Worm (Caenorhabditis elegans) whole organism, young adult: Measurements from ENCODE around the gene sec-6.

Source experiments
- B0019.2 ChIP-seq: fragments of 200-800 bp; sonication (Bioruptor generic); conservative IDR thresholded peaks from 2 replicates; pipeline ENCODE4 v1.3.6; 2022; ENCODE audit warnings: missing genetic modification reagents, missing genetic modification characterization, missing compliant biosample characterization
- C06A6.2 ChIP-seq: fragments of 200-800 bp; sonication (Bioruptor generic); conservative IDR thresholded peaks from 2 replicates; pipeline ENCODE4 v1.3.6; 2022; ENCODE audit warnings: missing genetic modification characterization, missing compliant biosample characterization
- D2030.7 ChIP-seq: fragments of 200-800 bp; sonication (Bioruptor generic); IDR thresholded peaks from 2 replicates; pipeline ENCODE4 v1.3.6; 2022; ENCODE audit warnings: missing genetic modification reagents, missing genetic modification characterization, missing compliant biosample characterization
- F10E7.11 ChIP-seq: sonication (generic microtip); optimal IDR thresholded peaks from 2 replicates; lab custom pipeline; 2017; ENCODE audit warnings: mild to moderate bottlenecking, missing genetic modification characterization, moderate library complexity, missing compliant biosample characterization
- F22D6.2 ChIP-seq: sonication (generic microtip); optimal IDR thresholded peaks from 2 replicates; lab custom pipeline; 2016; ENCODE audit warnings: mild to moderate bottlenecking, missing genetic modification characterization, missing compliant biosample characterization
- F37B4.10 ChIP-seq: fragments of 200-800 bp; sonication (Bioruptor generic); IDR thresholded peaks from 2 replicates; pipeline ENCODE4 v1.3.6; 2022; ENCODE audit warnings: missing genetic modification characterization, missing compliant biosample characterization
- F39B2.1 ChIP-seq: fragments of 200-800 bp; sonication (Bioruptor generic); IDR thresholded peaks from 2 replicates; pipeline ENCODE4 v1.3.6; 2022; ENCODE audit warnings: missing genetic modification reagents, missing genetic modification characterization, missing compliant biosample characterization
- F57C9.4 ChIP-seq: sonication (generic microtip); optimal IDR thresholded peaks from 2 replicates; lab custom pipeline; 2017; ENCODE audit warnings: mild to moderate bottlenecking, missing genetic modification characterization, missing compliant biosample characterization
- K11D2.4 ChIP-seq: fragments of 200-800 bp; sonication (Bioruptor generic); IDR thresholded peaks from 2 replicates; pipeline ENCODE4 v1.3.6; 2022; ENCODE audit warnings: missing genetic modification reagents, missing genetic modification characterization, missing compliant biosample characterization
- Y53G8AR.9 ChIP-seq: fragments of 200-800 bp; sonication (Bioruptor generic); conservative IDR thresholded peaks from 2 replicates; pipeline ENCODE4 v1.3.6; 2022; ENCODE audit warnings: missing genetic modification reagents, missing genetic modification characterization, missing compliant biosample characterization
- Y79H2A.3 ChIP-seq: fragments of 200-800 bp; sonication (Bioruptor generic); conservative IDR thresholded peaks from 2 replicates; pipeline ENCODE4 v1.3.6; 2022; ENCODE audit warnings: missing genetic modification reagents, missing genetic modification characterization, missing compliant biosample characterization
- Y95B8A.8 ChIP-seq: fragments of 200-800 bp; sonication (Bioruptor generic); IDR thresholded peaks from 2 replicates; pipeline ENCODE4 v1.3.6; 2022; ENCODE audit warnings: missing genetic modification reagents, missing genetic modification characterization, missing compliant biosample characterization
- aptf-2 ChIP-seq: fragments of 200-800 bp; sonication (Bioruptor generic); conservative IDR thresholded peaks from 2 replicates; pipeline ENCODE4 v1.3.6; 2022; ENCODE audit warnings: missing genetic modification reagents, missing genetic modification characterization, missing compliant biosample characterization
- atf-7 ChIP-seq: sonication (generic microtip); optimal IDR thresholded peaks from 2 replicates; lab custom pipeline; 2017; ENCODE audit warnings: mild to moderate bottlenecking, missing genetic modification characterization, missing compliant biosample characterization
- athp-1 ChIP-seq: sonication (generic microtip); optimal IDR thresholded peaks from 2 replicates; lab custom pipeline; 2017; ENCODE audit warnings: mild to moderate bottlenecking, missing genetic modification characterization, missing compliant biosample characterization
- attf-3 ChIP-seq: fragments of 200-800 bp; sonication (Bioruptor generic); conservative IDR thresholded peaks from 2 replicates; pipeline ENCODE4 v1.3.6; 2022; ENCODE audit warnings: missing genetic modification reagents, missing genetic modification characterization, missing compliant biosample characterization
- bed-1 ChIP-seq: fragments of 200-800 bp; sonication (Bioruptor generic); IDR thresholded peaks from 2 replicates; pipeline ENCODE4 v1.3.6; 2022; ENCODE audit warnings: missing genetic modification reagents, missing genetic modification characterization, missing compliant biosample characterization
- ceh-58 ChIP-seq: fragments of 200-800 bp; sonication (Bioruptor generic); IDR thresholded peaks from 2 replicates; pipeline ENCODE4 v1.3.6; 2022; ENCODE audit warnings: missing genetic modification characterization, missing compliant biosample characterization
- ceh-91 ChIP-seq: fragments of 200-800 bp; sonication (Bioruptor generic); IDR thresholded peaks from 2 replicates; pipeline ENCODE4 v1.3.6; 2022; ENCODE audit warnings: missing genetic modification reagents, missing genetic modification characterization, missing compliant biosample characterization
- chd-7 ChIP-seq: sonication (generic microtip); optimal IDR thresholded peaks from 2 replicates; lab custom pipeline; 2016; ENCODE audit warnings: mild to moderate bottlenecking, missing genetic modification characterization, moderate library complexity, missing compliant biosample characterization
- die-1 ChIP-seq: sonication (generic microtip); optimal IDR thresholded peaks from 2 replicates; lab custom pipeline; 2016; ENCODE audit warnings: missing genotype, mild to moderate bottlenecking, missing genetic modification characterization, missing compliant biosample characterization
- gei-17 ChIP-seq: fragments of 200-800 bp; sonication (Bioruptor generic); optimal IDR thresholded peaks from 2 replicates; lab custom pipeline; 2018; ENCODE audit warnings: mild to moderate bottlenecking, missing genetic modification characterization, missing compliant biosample characterization
- him-1 ChIP-seq: sonication (generic microtip); optimal IDR thresholded peaks from 2 replicates; lab custom pipeline; 2016; ENCODE audit warnings: missing genotype, missing genetic modification reagents, missing genetic modification characterization, missing compliant biosample characterization
- hlh-12 ChIP-seq: sonication (generic microtip); optimal IDR thresholded peaks from 2 replicates; lab custom pipeline; 2016; ENCODE audit warnings: missing genetic modification characterization, missing compliant biosample characterization
- hlh-26 ChIP-seq: fragments of 200-800 bp; sonication (Bioruptor generic); conservative IDR thresholded peaks from 2 replicates; pipeline ENCODE4 v1.3.6; 2022; ENCODE audit warnings: missing genetic modification reagents, missing genetic modification characterization, missing compliant biosample characterization
- hmg-20 ChIP-seq: fragments of 200-800 bp; sonication (Bioruptor generic); IDR thresholded peaks from 2 replicates; pipeline ENCODE4 v1.3.6; 2022; ENCODE audit warnings: missing genetic modification reagents, missing genetic modification characterization, missing compliant biosample characterization
- hrde-1 ChIP-seq: sonication (generic microtip); optimal IDR thresholded peaks from 2 replicates; lab custom pipeline; 2016; ENCODE audit warnings: missing genetic modification characterization, mild to moderate bottlenecking, missing compliant biosample characterization, moderate library complexity, missing genotype, missing genetic modification reagents, borderline replicate concordance
- let-526 ChIP-seq: fragments of 200-800 bp; sonication (Bioruptor generic); IDR thresholded peaks from 2 replicates; pipeline ENCODE4 v1.3.6; 2022; ENCODE audit warnings: missing genetic modification reagents, missing genetic modification characterization, missing compliant biosample characterization
- madf-10 ChIP-seq: sonication (generic microtip); optimal IDR thresholded peaks from 2 replicates; lab custom pipeline; 2016; ENCODE audit warnings: mild to moderate bottlenecking, missing genetic modification characterization, missing compliant biosample characterization
- madf-3 ChIP-seq: fragments of 200-800 bp; sonication (Bioruptor generic); IDR thresholded peaks from 2 replicates; pipeline ENCODE4 v1.3.6; 2022; ENCODE audit warnings: missing genetic modification reagents, missing genetic modification characterization, missing compliant biosample characterization
- madf-8 ChIP-seq: fragments of 200-800 bp; sonication (Bioruptor generic); conservative IDR thresholded peaks from 2 replicates; pipeline ENCODE4 v1.3.6; 2022; ENCODE audit warnings: missing genetic modification reagents, missing genetic modification characterization, missing compliant biosample characterization
- mcd-1 ChIP-seq: fragments of 200-800 bp; sonication (Bioruptor generic); IDR thresholded peaks from 2 replicates; pipeline ENCODE4 v1.3.6; 2022; ENCODE audit warnings: missing genetic modification reagents, missing genetic modification characterization, missing compliant biosample characterization
- nfya-1 ChIP-seq: sonication (generic microtip); optimal IDR thresholded peaks from 2 replicates; lab custom pipeline; 2017; ENCODE audit warnings: antibody characterized with exemption, missing compliant biosample characterization, missing genetic modification characterization, borderline replicate concordance; ENCODE audit not compliant: insufficient read depth
- nfya-2 ChIP-seq: fragments of 200-800 bp; sonication (Bioruptor generic); IDR thresholded peaks from 2 replicates; pipeline ENCODE4 v1.3.6; 2022; ENCODE audit warnings: missing genetic modification reagents, missing genetic modification characterization, missing compliant biosample characterization
- nfyb-1 ChIP-seq: fragments of 200-800 bp; sonication (Bioruptor generic); IDR thresholded peaks from 2 replicates; pipeline ENCODE4 v1.3.6; 2022; ENCODE audit warnings: missing genetic modification reagents, missing genetic modification characterization, missing compliant biosample characterization
- nhr-27 ChIP-seq: fragments of 200-800 bp; sonication (Bioruptor generic); optimal IDR thresholded peaks from 2 replicates; lab custom pipeline; 2018; ENCODE audit warnings: mild to moderate bottlenecking, missing genetic modification characterization, moderate library complexity, missing compliant biosample characterization
- sea-2 ChIP-seq: fragments of 200-800 bp; sonication (Bioruptor generic); IDR thresholded peaks from 2 replicates; pipeline ENCODE4 v1.3.6; 2022; ENCODE audit warnings: missing genetic modification characterization, missing compliant biosample characterization
- snpc-1.1 ChIP-seq: sonication (generic microtip); optimal IDR thresholded peaks from 2 replicates; lab custom pipeline; 2017; ENCODE audit warnings: missing genetic modification characterization, mild to moderate bottlenecking, missing compliant biosample characterization, antibody characterized with exemption, moderate library complexity, missing genotype, missing genetic modification reagents; ENCODE audit not compliant: insufficient read depth
- snpc-1.3 ChIP-seq: sonication (generic microtip); optimal IDR thresholded peaks from 2 replicates; lab custom pipeline; 2017; ENCODE audit warnings: missing genetic modification characterization, mild to moderate bottlenecking, missing compliant biosample characterization, antibody characterized with exemption, moderate library complexity, missing genotype, missing genetic modification reagents; ENCODE audit not compliant: insufficient read depth
- snpc-3.4 ChIP-seq: sonication (generic microtip); optimal IDR thresholded peaks from 2 replicates; lab custom pipeline; 2017; ENCODE audit warnings: missing genetic modification characterization, mild to moderate bottlenecking, missing compliant biosample characterization, antibody characterized with exemption, moderate library complexity, missing genotype, missing genetic modification reagents
- somi-1 ChIP-seq: fragments of 200-800 bp; sonication (Bioruptor generic); optimal IDR thresholded peaks from 2 replicates; lab custom pipeline; 2018; ENCODE audit warnings: mild to moderate bottlenecking, missing genetic modification characterization, missing compliant biosample characterization
- tbp1 ChIP-seq: fragments of 200-800 bp; sonication (Bioruptor generic); optimal IDR thresholded peaks from 2 replicates; lab custom pipeline; 2018; ENCODE audit warnings: mild to moderate bottlenecking, missing genetic modification characterization, missing compliant biosample characterization
- tlf-1 ChIP-seq: fragments of 200-800 bp; sonication (Bioruptor generic); optimal IDR thresholded peaks from 2 replicates; lab custom pipeline; 2018; ENCODE audit warnings: mild to moderate bottlenecking, missing genetic modification characterization, missing compliant biosample characterization
- unc-130 ChIP-seq: sonication (generic microtip); optimal IDR thresholded peaks from 2 replicates; lab custom pipeline; 2016; ENCODE audit warnings: missing genetic modification reagents, missing genetic modification characterization, missing compliant biosample characterization
- xnd-1 ChIP-seq: sonication (generic microtip); optimal IDR thresholded peaks from 2 replicates; lab custom pipeline; 2016; ENCODE audit warnings: missing genotype, missing genetic modification reagents, missing genetic modification characterization, missing compliant biosample characterization
- ztf-18 ChIP-seq: sonication (generic microtip); optimal IDR thresholded peaks from 2 replicates; lab custom pipeline; 2016; ENCODE audit warnings: missing genotype, mild to moderate bottlenecking, missing genetic modification characterization, missing compliant biosample characterization
- ztf-22 ChIP-seq: fragments of 200-800 bp; sonication (Bioruptor generic); optimal IDR thresholded peaks from 2 replicates; lab custom pipeline; 2018; ENCODE audit warnings: mild to moderate bottlenecking, missing genetic modification characterization, moderate library complexity, missing compliant biosample characterization
- ztf-28 ChIP-seq: fragments of 200-800 bp; sonication (Bioruptor generic); IDR thresholded peaks from 2 replicates; pipeline ENCODE4 v1.3.6; 2022; ENCODE audit warnings: missing genetic modification reagents, missing genetic modification characterization, missing compliant biosample characterization

sec-6 gene

DNA sequence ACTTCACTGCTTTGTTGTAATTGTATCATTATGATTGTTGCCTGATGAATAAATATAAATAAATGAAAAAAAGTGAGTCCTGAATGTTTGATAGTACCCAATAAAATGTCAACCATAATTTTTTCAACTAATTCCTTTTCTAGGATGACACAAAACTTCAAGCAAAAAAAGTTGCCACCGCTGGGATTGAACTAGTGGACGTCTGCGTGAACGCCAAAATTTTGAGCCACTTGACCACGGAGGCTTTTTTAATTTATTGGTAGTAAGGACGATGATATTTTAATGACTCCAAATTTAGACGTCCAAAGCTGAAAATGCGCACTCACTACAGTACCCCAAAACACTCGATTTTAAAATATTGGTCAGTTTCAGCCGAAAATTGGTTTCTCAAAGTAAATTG is 5.7 kb upstream of the sec-6 start (continued):
- TF ChIP-seq gei-17 (GFP tag; lab: Kevin White, UChicago) (no peak), ceh-91 (GFP tag; lab: Robert Waterston, UW) (no peak), ceh-58 (GFP tag; lab: Robert Waterston, UW) (peak; percentile 92), athp-1 (tag; lab: Kevin White, UChicago) (peak; percentile 89), madf-3 (GFP tag; lab: Robert Waterston, UW) (0 out of 2 replicates have a peak, but pooled peaks have one; percentile 77), xnd-1 (peak; percentile 24), sea-2 (GFP tag; lab: Robert Waterston, UW) (no peak), aptf-2 (GFP tag; lab: Robert Waterston, UW) (no peak), F10E7.11 (tag; lab: Kevin White, UChicago) (peak; percentile 95), madf-10 (tag; lab: Kevin White, UChicago) (peak; percentile 28), snpc-1.3 (tag; lab: Kevin White, UChicago) (peak; percentile 68), nfya-2 (GFP tag; lab: Robert Waterston, UW) (0 out of 2 replicates have a peak, but pooled peaks have one; percentile 62), ztf-28 (GFP tag; lab: Robert Waterston, UW) (0 out of 2 replicates have a peak, but pooled peaks have one; percentile 26), ztf-18 (tag; lab: Kevin White, UChicago) (peak; percentile 46), tlf-1 (GFP tag; lab: Kevin White, UChicago) (peak; percentile 10), hlh-12 (tag; lab: Kevin White, UChicago) (peak; percentile 37), F37B4.10 (GFP tag; lab: Robert Waterston, UW) (0 out of 2 replicates have a peak, but pooled peaks have one; percentile 66), C06A6.2 (GFP tag; lab: Robert Waterston, UW) (peak; percentile 50; the same call in 1 of the 2 replicates), B0019.2 (GFP tag; lab: Robert Waterston, UW) (no peak), him-1 (tag; lab: Kevin White, UChicago) (peak; percentile 57), madf-8 (GFP tag; lab: Robert Waterston, UW) (no peak), snpc-3.4 (tag; lab: Kevin White, UChicago) (no peak), Y79H2A.3 (GFP tag; lab: Robert Waterston, UW) (no peak), snpc-1.1 (tag; lab: Kevin White, UChicago) (peak; percentile 43), mcd-1 (GFP tag; lab: Robert Waterston, UW) (no peak), Y53G8AR.9 (GFP tag; lab: Robert Waterston, UW) (peak; percentile 71; the same call in 1 of the 2 replicates), nhr-27 (tag; lab: Kevin White, UChicago) (peak; percentile 69), atf-7 (peak; percentile 62), hmg-20 (peak; percentile 25; the same call in 1 of the 2 replicates), nfyb-1 (GFP tag; lab: Robert Waterston, UW) (peak; percentile 67; the same call in 1 of the 2 replicates), tbp1 (GFP tag; lab: Kevin White, UChicago) (peak; percentile 91), chd-7 (tag; lab: Kevin White, UChicago) (peak; percentile 76), unc-130 (GFP tag; lab: Kevin White, UChicago) (peak; percentile 40), F39B2.1 (no peak), ztf-22 (no peak), attf-3 (GFP tag; lab: Robert Waterston, UW) (no peak), bed-1 (GFP tag; lab: Robert Waterston, UW) (no peak), K11D2.4 (GFP tag; lab: Robert Waterston, UW) (no peak), die-1 (tag; lab: Kevin White, UChicago) (peak; percentile 88), let-526 (GFP tag; lab: Robert Waterston, UW) (no peak), D2030.7 (GFP tag; lab: Robert Waterston, UW) (peak; percentile 37; the same call in 1 of the 2 replicates), F22D6.2 (tag; lab: Kevin White, UChicago) (peak; percentile 40), hrde-1 (peak; percentile 85), hlh-26 (GFP tag; lab: Robert Waterston, UW) (no peak), F57C9.4 (tag; lab: Kevin White, UChicago) (peak; percentile 77), nfya-1 (tag; lab: Kevin White, UChicago) (no peak), somi-1 (GFP tag; lab: Kevin White, UChicago) (peak; percentile 28), Y95B8A.8 (GFP tag; lab: Robert Waterston, UW) (0 out of 2 replicates have a peak, but pooled peaks have one; percentile 75)
